Worm (Caenorhabditis elegans) whole organism, L1 larva: ENCODE data around the gene W03C9.6.

ENCODE experiments used
- aha-1 ChIP-seq: fragments of 150-350 bp; optimal IDR thresholded peaks from 2 replicates; lab custom pipeline; 2014; ENCODE audit warnings: missing biosample characterization, missing genetic modification characterization
- blmp-1 ChIP-seq: fragments of 150-350 bp; optimal IDR thresholded peaks from 2 replicates; lab custom pipeline; 2014; ENCODE audit warnings: missing biosample characterization, missing genetic modification characterization
- fos-1 ChIP-seq: fragments of 150-350 bp; optimal IDR thresholded peaks from 2 replicates; lab custom pipeline; 2014; ENCODE audit warnings: missing biosample characterization, missing genetic modification characterization
- mdl-1 ChIP-seq, 2 experiments: fragments of 150-350 bp; optimal IDR thresholded peaks; 2 replicates each; lab custom pipeline; 2014 to 2017; ENCODE audit warnings: missing biosample characterization in 2 of 2, missing genetic modification characterization in 2 of 2, inconsistent platforms in 1 of 2
- snpc-4 ChIP-seq: fragments of 150-350 bp; optimal IDR thresholded peaks from 2 replicates; lab custom pipeline; 2014; ENCODE audit warnings: missing biosample characterization, missing genetic modification characterization
- unc-62 ChIP-seq: fragments of 150-350 bp; optimal IDR thresholded peaks from 2 replicates; lab custom pipeline; 2014; ENCODE audit warnings: missing biosample characterization, missing genetic modification reagents, missing genetic modification characterization
- unc-86 ChIP-seq: sonication (generic microtip); optimal IDR thresholded peaks from 2 replicates; lab custom pipeline; 2016; ENCODE audit warnings: missing genetic modification characterization, missing compliant biosample characterization
- ztf-4 ChIP-seq: fragments of 150-350 bp; optimal IDR thresholded peaks from 2 replicates; lab custom pipeline; 2014; ENCODE audit warnings: missing biosample characterization, missing genetic modification characterization

DNA sequence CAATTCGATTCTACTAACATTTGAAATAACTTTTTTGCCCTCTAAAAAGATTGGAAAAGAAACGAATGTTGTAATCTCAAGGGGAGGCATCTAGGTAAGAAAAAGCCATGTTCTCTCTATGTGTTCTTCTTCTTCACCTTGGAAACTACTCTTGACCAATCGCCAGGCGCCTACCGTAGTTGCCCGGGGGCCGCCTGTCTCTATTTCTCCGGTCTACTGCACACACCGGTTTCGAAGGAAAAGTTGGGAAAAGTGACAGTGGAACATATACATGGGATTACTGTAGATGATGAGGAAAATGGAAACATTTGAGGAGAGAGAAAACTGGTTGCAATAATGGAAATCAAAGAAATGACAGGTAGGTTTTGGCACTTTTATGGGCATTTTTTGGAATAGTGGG lies 27.8 kb upstream of the W03C9.6 start:
- TF ChIP-seq blmp-1 (tag; lab: Kevin White, UChicago) (no peak), ztf-4 (no peak), unc-62 (no peak), unc-86 (tag; lab: Kevin White, UChicago) (no peak), snpc-4 (no peak), fos-1 (tag; lab: Kevin White, UChicago) (no peak), mdl-1 (tag; optimal IDR thresholded peaks at IDR 0.05; lab: Kevin White, UChicago) (no peak), aha-1 (no peak)
